Worm (Caenorhabditis elegans): ENCODE data around the gene K02D10.2.

K02D10.2 gene

ce11 chrIII:8731973-8732372 is 39.1 kb downstream of the K02D10.2 start (continued):
- peak in 1 of 2 experiments; percentile 40 for TF ChIP-seq lin-35 (GFP tag; optimal IDR thresholded peaks at IDR 0.05)
- no peak for TF ChIP-seq lin-13 (GFP tag; optimal IDR thresholded peaks at IDR 0.05)
- no peak for TF ChIP-seq tbx-2 (tag; optimal IDR thresholded peaks at IDR 0.05)
- TF ChIP-seq nhr-237 (tag; optimal IDR thresholded peaks at IDR 0.05) = no peak
- TF ChIP-seq ets-5 (GFP tag; IDR thresholded peaks at IDR 0.05) = no peak
- no peak for TF ChIP-seq aly-2 (tag; optimal IDR thresholded peaks at IDR 0.05)
- TF ChIP-seq nhr-11 (tag; optimal IDR thresholded peaks at IDR 0.05) = no peak
- no peak for TF ChIP-seq jun-1 (tag; optimal IDR thresholded peaks at IDR 0.05)
- no peak for TF ChIP-seq zag-1 (tag; optimal IDR thresholded peaks at IDR 0.05)
- no peak for TF ChIP-seq fos-1 (tag; optimal IDR thresholded peaks at IDR 0.05)
- no peak for TF ChIP-seq pax-3 (tag; optimal IDR thresholded peaks at IDR 0.05)
- TF ChIP-seq vab-15 (tag; optimal IDR thresholded peaks at IDR 0.05) = no peak
- TF ChIP-seq mdl-1 (tag; optimal IDR thresholded peaks at IDR 0.05) = peak in 1 of 2 experiments; percentile 54
- TF ChIP-seq fkh-4 (tag; optimal IDR thresholded peaks at IDR 0.05; ENCODE audit: borderline replicate concordance) = no peak
- TF ChIP-seq egl-27 (tag; optimal IDR thresholded peaks at IDR 0.05) = no peak
- TF ChIP-seq snpc-4 (tag; optimal IDR thresholded peaks at IDR 0.05) = no peak
- TF ChIP-seq ama-1 (optimal IDR thresholded peaks at IDR 0.05) = no peak
- no peak for TF ChIP-seq zip-4 (GFP tag; optimal IDR thresholded peaks at IDR 0.05)
- TF ChIP-seq nhr-71 (tag; optimal IDR thresholded peaks at IDR 0.05) = peak; percentile 45
- TF ChIP-seq ceh-88 (GFP tag; IDR thresholded peaks at IDR 0.05) = no peak
- no peak for TF ChIP-seq nhr-28 (tag; optimal IDR thresholded peaks at IDR 0.05)
- peak in 1 of 6 experiments; percentile 54 for TF ChIP-seq elt-3 (tag; optimal IDR thresholded peaks at IDR 0.05)
- no peak for TF ChIP-seq xbp-1 (tag; optimal IDR thresholded peaks at IDR 0.05)
- TF ChIP-seq snu-23 (GFP tag; optimal IDR thresholded peaks at IDR 0.05) = peak; percentile 30
- no peak for TF ChIP-seq nhr-47 (tag; optimal IDR thresholded peaks at IDR 0.05)

- TF ChIP-seq efl-1 (optimal IDR thresholded peaks at IDR 0.05) (no peak), efl-1 (GFP tag; optimal IDR thresholded peaks at IDR 0.05 in 1 of 2) (peak in 1 of 2 experiments; percentile 57), unc-30 (tag; optimal IDR thresholded peaks at IDR 0.05) (no peak)
Measured at ce11 chrIII:8731310-8731709, 39.8 kb downstream of the K02D10.2 start, which contains the start of gene ZK370.4. TSS of gene ZK370.4 (minus strand) at chrIII:8731410.

- TF ChIP-seq lin-39 (tag; optimal IDR thresholded peaks at IDR 0.05) = no peak
- TF ChIP-seq hpl-2 (GFP tag; optimal IDR thresholded peaks at IDR 0.05) = no peak
- TF ChIP-seq C34B4.2 (tag; optimal IDR thresholded peaks at IDR 0.05) = no peak
- no peak for TF ChIP-seq efl-1 (optimal IDR thresholded peaks at IDR 0.05)
- TF ChIP-seq efl-1 (GFP tag; optimal IDR thresholded peaks at IDR 0.05 in 1 of 2) = peak in 1 of 2 experiments; percentile 64
- TF ChIP-seq unc-62 (GFP tag; optimal IDR thresholded peaks at IDR 0.05) = no peak
Measured at ce11 chrIII:8726019-8726894, 44.8 kb downstream of the K02D10.2 start.

ce11 chrIII:8725224-8725623 is 45.8 kb downstream of the K02D10.2 start:
- TF ChIP-seq lin-15B (tag; optimal IDR thresholded peaks at IDR 0.05) = no peak
- TF ChIP-seq nhr-71 (tag; optimal IDR thresholded peaks at IDR 0.05) = no peak
